Fruit fly (Drosophila melanogaster): ENCODE data around the gene CG43993.

dm6 chr3L:12013698-12014097 lies 18.7 kb upstream of the CG43993 start:
- peak; percentile 84 for TF ChIP-seq Eip78C (GFP tag)
- no peak for TF ChIP-seq Blimp-1 (GFP tag; optimal IDR thresholded peaks at IDR 0.05)
- peak; percentile 22 for TF ChIP-seq lz (GFP tag; optimal IDR thresholded peaks at IDR 0.05)
- TF ChIP-seq fd59A (GFP tag; optimal IDR thresholded peaks at IDR 0.05), result peak; percentile 39
- no peak for TF ChIP-seq Hr38 (GFP tag; optimal IDR thresholded peaks at IDR 0.05)
- no peak for TF ChIP-seq CG16779 (tag; optimal IDR thresholded peaks at IDR 0.05)
- TF ChIP-seq OdsH (GFP tag; optimal IDR thresholded peaks at IDR 0.05), result no peak
- 0 out of 3 replicates have a peak, but pooled peaks have one; percentile 15 for TF ChIP-seq eg (GFP tag; IDR thresholded peaks at IDR 0.05)
- TF ChIP-seq CG34406 (GFP tag; optimal IDR thresholded peaks at IDR 0.05), result no peak
- no peak for TF ChIP-seq net (GFP tag; optimal IDR thresholded peaks at IDR 0.05)
- no peak for TF ChIP-seq achi (GFP tag; optimal IDR thresholded peaks at IDR 0.05)
- peak; percentile 4 for TF ChIP-seq Hr39 (GFP tag; optimal IDR thresholded peaks at IDR 0.05)
- no peak for TF ChIP-seq Sox15 (GFP tag; optimal IDR thresholded peaks at IDR 0.05)
- TF ChIP-seq Eip93F (GFP tag; optimal IDR thresholded peaks at IDR 0.05), result no peak

All from whole organism, prepupa.